Fruit fly (Drosophila melanogaster): ENCODE data around the gene CG11068.

Gene CG11068

DNA sequence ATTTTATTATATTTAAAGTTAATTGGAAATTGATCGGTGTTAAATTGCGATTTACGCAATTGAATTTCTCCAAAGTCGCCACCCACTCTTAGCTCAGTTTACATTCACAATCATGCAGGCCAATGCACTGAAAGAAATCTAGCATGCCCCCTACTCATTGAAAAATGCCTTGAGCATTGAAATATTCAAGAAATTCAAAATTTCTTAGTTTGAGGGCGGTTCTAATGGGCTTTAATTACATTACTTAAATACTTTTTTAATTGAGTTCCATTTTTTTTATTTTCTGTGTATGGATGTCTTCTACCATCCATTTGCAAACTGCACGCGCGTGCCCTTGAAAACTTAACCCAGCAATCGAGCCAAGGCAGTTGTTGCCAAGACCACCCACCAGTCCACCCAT lies 20.7 kb upstream of the CG11068 start:
- peak; percentile 1 for TF ChIP-seq h (GFP tag; optimal IDR thresholded peaks at IDR 0.05)
- no peak for TF ChIP-seq Dfd (GFP tag; optimal IDR thresholded peaks at IDR 0.05)
- no peak for TF ChIP-seq Myc (optimal IDR thresholded peaks at IDR 0.05)
- TF ChIP-seq fru (GFP tag; optimal IDR thresholded peaks at IDR 0.05) = no peak
- TF ChIP-seq lola (GFP tag; optimal IDR thresholded peaks at IDR 0.05) = no peak
- TF ChIP-seq ey (GFP tag; optimal IDR thresholded peaks at IDR 0.05) = peak; percentile 11
- no peak for TF ChIP-seq CrebA (GFP tag; optimal IDR thresholded peaks at IDR 0.05; ENCODE audit: borderline replicate concordance)
- no peak for TF ChIP-seq psq (GFP tag; optimal IDR thresholded peaks at IDR 0.05)
- no peak for TF ChIP-seq tai (GFP tag; optimal IDR thresholded peaks at IDR 0.05)
- no peak for TF ChIP-seq N (GFP tag; optimal IDR thresholded peaks at IDR 0.05)
- TF ChIP-seq Jra (GFP tag; optimal IDR thresholded peaks at IDR 0.05) = no peak
- TF ChIP-seq usp (GFP tag; optimal IDR thresholded peaks at IDR 0.05) = no peak
- TF ChIP-seq rgr (GFP tag; optimal IDR thresholded peaks at IDR 0.05) = peak; percentile 24
- no peak for TF ChIP-seq sv (GFP tag; optimal IDR thresholded peaks at IDR 0.05)
- no peak for TF ChIP-seq jim (GFP tag; optimal IDR thresholded peaks at IDR 0.05)
- no peak for TF ChIP-seq foxo (GFP tag; optimal IDR thresholded peaks at IDR 0.05)
- peak; percentile 5 for TF ChIP-seq Hnf4 (GFP tag; optimal IDR thresholded peaks at IDR 0.05)
- TF ChIP-seq Abd-B (GFP tag; optimal IDR thresholded peaks at IDR 0.05) = no peak

DNA sequence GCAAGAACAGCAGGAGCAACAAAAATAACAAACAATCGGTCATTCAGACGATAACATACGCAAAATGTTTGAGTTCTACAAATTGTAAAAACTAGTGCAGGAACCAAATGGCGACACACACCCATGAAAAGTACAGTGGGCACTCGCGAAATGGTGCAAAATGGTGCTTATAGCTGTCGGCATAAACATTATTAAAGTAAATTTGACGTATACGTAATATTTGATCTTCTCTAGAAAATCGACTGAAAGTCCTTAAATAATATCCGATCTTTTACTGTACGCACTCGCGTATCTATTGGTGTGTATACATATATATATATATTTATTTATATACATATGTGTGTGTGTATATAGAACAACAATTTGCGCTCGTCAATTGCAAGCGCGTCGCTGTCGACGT lies 19.5 kb upstream of the CG11068 start:
- no peak for TF ChIP-seq GATAd (GFP tag; optimal IDR thresholded peaks at IDR 0.05)
- TF ChIP-seq CrebA (GFP tag; optimal IDR thresholded peaks at IDR 0.05; ENCODE audit: borderline replicate concordance) = no peak
- no peak for TF ChIP-seq dl (GFP tag; optimal IDR thresholded peaks at IDR 0.05; ENCODE audit: insufficient read depth in 1 of 2, partially characterized antibody in 2 of 2)
- no peak for TF ChIP-seq h (GFP tag; optimal IDR thresholded peaks at IDR 0.05)
- no peak for TF ChIP-seq rgr (GFP tag; optimal IDR thresholded peaks at IDR 0.05)
- no peak for TF ChIP-seq woc (GFP tag; optimal IDR thresholded peaks at IDR 0.05)
- no peak for TF ChIP-seq fru (GFP tag; optimal IDR thresholded peaks at IDR 0.05)
- no peak for TF ChIP-seq sv (GFP tag; optimal IDR thresholded peaks at IDR 0.05)

DNA sequence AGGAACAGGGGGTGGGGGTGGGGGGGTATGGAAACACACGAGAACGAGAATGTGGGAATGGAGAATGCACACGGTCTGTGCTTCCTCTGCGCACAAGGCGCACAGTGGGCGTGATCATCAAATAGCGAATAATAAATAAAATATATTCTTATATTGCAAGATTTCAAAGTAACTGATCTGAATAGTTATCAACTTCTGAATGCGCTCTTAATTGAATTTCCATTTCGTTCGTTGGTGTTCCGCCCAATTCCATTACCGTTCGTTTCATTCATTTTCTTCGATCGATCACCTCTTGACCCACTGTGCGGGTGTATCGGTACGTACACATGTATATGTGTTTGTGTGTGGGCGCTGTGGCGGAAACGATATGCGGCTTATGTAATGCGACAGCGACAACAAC lies 18.8 kb upstream of the CG11068 start:
- peak; percentile 70 for TF ChIP-seq Sp1 (GFP tag; optimal IDR thresholded peaks at IDR 0.05)
- no peak for TF ChIP-seq OdsH (GFP tag; optimal IDR thresholded peaks at IDR 0.05)
- peak; percentile 1 for TF ChIP-seq h (GFP tag; optimal IDR thresholded peaks at IDR 0.05)
- peak; percentile 27 for TF ChIP-seq dmrt93B (GFP tag; optimal IDR thresholded peaks at IDR 0.05)
- TF ChIP-seq jim (GFP tag; optimal IDR thresholded peaks at IDR 0.05) = no peak
- TF ChIP-seq HLH106 (tag; optimal IDR thresholded peaks at IDR 0.05) = peak; percentile 27
- no peak for TF ChIP-seq ey (GFP tag; optimal IDR thresholded peaks at IDR 0.05)
- no peak for TF ChIP-seq GATAd (GFP tag; optimal IDR thresholded peaks at IDR 0.05)
- no peak for TF ChIP-seq Dif (GFP tag; optimal IDR thresholded peaks at IDR 0.05; ENCODE audit: partially characterized antibody)
- peak in 1 of 2 experiments; percentile 77 for TF ChIP-seq foxo (GFP tag; optimal IDR thresholded peaks at IDR 0.05)
- no peak for TF ChIP-seq CG9705 (GFP tag; optimal IDR thresholded peaks at IDR 0.05)
- TF ChIP-seq Hr83 (GFP tag; optimal IDR thresholded peaks at IDR 0.05; ENCODE audit: poor library complexity, severe bottlenecking) = no peak
- TF ChIP-seq brk (GFP tag; optimal IDR thresholded peaks at IDR 0.05) = no peak
- no peak for TF ChIP-seq usp (GFP tag; optimal IDR thresholded peaks at IDR 0.05)
- peak; percentile 52 for TF ChIP-seq psq (GFP tag; optimal IDR thresholded peaks at IDR 0.05)
- peak; percentile 59 for TF ChIP-seq fru (GFP tag; optimal IDR thresholded peaks at IDR 0.05)
- TF ChIP-seq Abd-B (GFP tag; optimal IDR thresholded peaks at IDR 0.05) = no peak

DNA sequence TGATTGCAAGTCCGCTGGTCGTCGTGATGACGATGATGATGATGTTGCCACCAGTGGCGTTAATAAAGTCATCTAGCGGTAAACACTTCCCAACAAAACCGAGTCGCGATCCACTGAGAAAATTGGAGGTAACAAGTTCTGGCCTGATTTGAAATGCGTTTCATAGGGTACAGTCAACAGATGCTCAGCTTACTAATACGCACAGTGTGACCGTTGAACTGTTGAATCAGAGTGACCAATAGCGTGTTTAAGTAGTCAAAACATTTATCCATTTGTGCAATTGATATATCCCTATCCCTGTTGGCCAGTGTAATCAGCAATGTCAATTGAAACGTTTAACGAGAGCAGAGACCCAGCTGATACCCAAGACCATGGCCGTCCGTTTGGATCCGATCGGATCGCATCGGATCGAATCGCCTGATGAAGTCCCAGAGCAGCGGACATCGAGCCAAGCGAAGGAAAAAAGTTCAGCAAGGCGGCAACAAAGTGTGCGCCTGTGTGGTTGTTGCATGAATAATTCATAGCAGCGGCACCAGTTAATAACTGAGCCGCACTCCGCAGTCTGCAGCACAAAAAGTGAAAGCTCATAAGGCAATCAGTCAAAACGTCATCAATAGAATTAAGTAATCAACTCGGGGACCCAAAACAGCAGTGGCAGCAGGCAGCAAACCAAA lies 6.8 kb upstream of the CG11068 start:
- TF ChIP-seq tai (GFP tag; optimal IDR thresholded peaks at IDR 0.05) (no peak), h (GFP tag; optimal IDR thresholded peaks at IDR 0.05) (no peak), CrebA (GFP tag; optimal IDR thresholded peaks at IDR 0.05; ENCODE audit: borderline replicate concordance) (no peak), sage (GFP tag; optimal IDR thresholded peaks at IDR 0.05) (no peak), Sp1 (GFP tag; optimal IDR thresholded peaks at IDR 0.05) (peak; percentile 6), Abd-B (GFP tag; optimal IDR thresholded peaks at IDR 0.05) (no peak), Hnf4 (GFP tag; optimal IDR thresholded peaks at IDR 0.05) (no peak), sv (GFP tag; optimal IDR thresholded peaks at IDR 0.05) (no peak), HLH106 (tag; optimal IDR thresholded peaks at IDR 0.05) (peak; percentile 14), Vsx2 (GFP tag; optimal IDR thresholded peaks at IDR 0.05; ENCODE audit: partially characterized antibody) (no peak), usp (GFP tag; optimal IDR thresholded peaks at IDR 0.05) (no peak), GATAd (GFP tag; optimal IDR thresholded peaks at IDR 0.05) (no peak), Dfd (GFP tag; optimal IDR thresholded peaks at IDR 0.05) (no peak), Dif (GFP tag; optimal IDR thresholded peaks at IDR 0.05; ENCODE audit: partially characterized antibody) (no peak), CG9705 (GFP tag; optimal IDR thresholded peaks at IDR 0.05) (no peak), br (GFP tag; optimal IDR thresholded peaks at IDR 0.05) (peak; percentile 7), foxo (GFP tag; optimal IDR thresholded peaks at IDR 0.05) (peak in 1 of 2 experiments; percentile 34), Hr78 (GFP tag; optimal IDR thresholded peaks at IDR 0.05) (no peak), Mio (GFP tag; optimal IDR thresholded peaks at IDR 0.05) (no peak), rgr (GFP tag; optimal IDR thresholded peaks at IDR 0.05) (peak; percentile 5), fru (GFP tag; optimal IDR thresholded peaks at IDR 0.05) (no peak), psq (GFP tag; optimal IDR thresholded peaks at IDR 0.05) (no peak), ey (GFP tag; optimal IDR thresholded peaks at IDR 0.05) (peak; percentile 9), dmrt93B (GFP tag; optimal IDR thresholded peaks at IDR 0.05) (peak; percentile 3), dsf (GFP tag; optimal IDR thresholded peaks at IDR 0.05; ENCODE audit: borderline replicate concordance) (no peak), Rel (GFP tag; optimal IDR thresholded peaks at IDR 0.05) (no peak), Rel (tag; optimal IDR thresholded peaks at IDR 0.05) (no peak), Hr83 (GFP tag; optimal IDR thresholded peaks at IDR 0.05; ENCODE audit: poor library complexity, severe bottlenecking) (no peak)
